Fruit fly (Drosophila melanogaster): ENCODE measurements around the gene CG13737.
A peak's percentile ranks its signal among the peaks of the same experiment; 100 is the strongest.

CG13737 gene

DNA sequence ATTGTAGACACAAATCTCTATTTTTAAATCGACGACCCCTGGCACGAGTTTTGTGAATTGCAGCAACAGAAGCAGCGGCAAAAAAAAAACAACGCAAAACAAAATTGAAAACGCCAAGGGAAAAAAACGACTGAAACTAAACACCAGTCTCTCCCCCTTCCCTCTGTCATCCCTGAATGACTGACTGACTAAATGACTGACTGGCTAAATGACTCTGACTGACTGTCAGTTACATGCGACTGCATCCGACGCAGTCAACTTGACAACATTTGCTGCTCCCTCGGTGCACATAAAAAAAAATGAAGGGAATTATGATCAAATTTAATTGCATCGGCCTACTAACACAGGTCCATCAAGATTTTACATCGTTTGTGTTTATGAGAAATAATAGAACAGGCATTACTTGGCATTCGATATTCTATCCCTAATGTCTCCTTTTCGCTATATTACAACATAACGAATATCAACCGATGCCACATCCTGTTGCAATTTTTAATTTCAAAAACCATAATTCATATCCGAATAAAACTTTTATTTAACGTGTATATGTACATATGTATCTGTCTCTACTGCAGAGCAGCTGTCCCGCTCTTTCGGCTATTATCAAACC, 38.9 kb downstream of the CG13737 start (continued):
- TF ChIP-seq Pdp1 (GFP tag; optimal IDR thresholded peaks at IDR 0.05) (peak in 1 of 2 experiments; percentile 27), CG10274 (GFP tag; optimal IDR thresholded peaks at IDR 0.05) (no peak), CG10267 (tag; optimal IDR thresholded peaks at IDR 0.05) (peak; percentile 23), fd96Cb (tag; optimal IDR thresholded peaks at IDR 0.05) (peak; percentile 62), esg (GFP tag; conservative IDR thresholded peaks at IDR 0.05) (peak; percentile 8; the same call in 1 of the 2 replicates), CG17359 (tag; optimal IDR thresholded peaks at IDR 0.05) (peak; percentile 52), CG10654 (GFP tag; optimal IDR thresholded peaks at IDR 0.05) (peak; percentile 2), bsh (GFP tag; optimal IDR thresholded peaks at IDR 0.05) (peak; percentile 14 to 50), ken (GFP tag; IDR thresholded peaks at IDR 0.05) (0 out of 3 replicates have a peak, but pooled peaks have one; percentile 5), Fer1 (GFP tag; optimal IDR thresholded peaks at IDR 0.05) (peak; percentile 3), CG1233 (GFP tag; optimal IDR thresholded peaks at IDR 0.05) (peak; percentile 14), chif (GFP tag; optimal IDR thresholded peaks at IDR 0.05) (peak in 1 of 2 experiments; percentile 6), psq (GFP tag; optimal IDR thresholded peaks at IDR 0.05) (no peak), run (tag; optimal IDR thresholded peaks at IDR 0.05) (peak; percentile 18), CG12769 (tag; optimal IDR thresholded peaks at IDR 0.05) (peak; percentile 4), Trl (optimal IDR thresholded peaks at IDR 0.05) (no peak), Trl (GFP tag; optimal IDR thresholded peaks at IDR 0.05) (peak; percentile 24), CG4730 (GFP tag; IDR thresholded peaks at IDR 0.05) (0 out of 2 replicates have a peak, but pooled peaks have one; percentile 9), pfk (GFP tag; optimal IDR thresholded peaks at IDR 0.05) (no peak), nau (GFP tag; optimal IDR thresholded peaks at IDR 0.05) (peak; percentile 10), CG4617 (GFP tag; optimal IDR thresholded peaks at IDR 0.05; ENCODE audit: borderline replicate concordance) (peak; percentile 2), dmrt99B (tag; optimal IDR thresholded peaks at IDR 0.05) (peak; percentile 83), CoRest (tag; optimal IDR thresholded peaks at IDR 0.05) (peak; percentile 19), Antp (GFP tag; optimal IDR thresholded peaks at IDR 0.05) (peak; percentile 46), Fer3 (tag; optimal IDR thresholded peaks at IDR 0.05) (peak; percentile 12), gcm (GFP tag; optimal IDR thresholded peaks at IDR 0.05) (peak; percentile 18), Eip74EF (GFP tag; optimal IDR thresholded peaks at IDR 0.05) (peak in 1 of 2 experiments; percentile 60), CG4820 (GFP tag; optimal IDR thresholded peaks at IDR 0.05) (no peak), HLH3B (GFP tag; IDR thresholded peaks at IDR 0.05) (peak; percentile 44), org-1 (GFP tag; optimal IDR thresholded peaks at IDR 0.05) (peak; percentile 52), p53 (GFP tag; optimal IDR thresholded peaks at IDR 0.05) (no peak), CG30403 (GFP tag; optimal IDR thresholded peaks at IDR 0.05) (peak; percentile 51), CG2199 (GFP tag; IDR thresholded peaks at IDR 0.05) (0 out of 3 replicates have a peak, but pooled peaks have one; percentile 23), CG7839 (tag; optimal IDR thresholded peaks at IDR 0.05) (peak; percentile 47), ttk (GFP tag; IDR thresholded peaks at IDR 0.05) (peak; percentile 38), Sox100B (GFP tag; optimal IDR thresholded peaks at IDR 0.05) (peak; percentile 68), kay (GFP tag; optimal IDR thresholded peaks at IDR 0.05) (no peak), tin (GFP tag; optimal IDR thresholded peaks at IDR 0.05) (peak; percentile 16), eyg (GFP tag; optimal IDR thresholded peaks at IDR 0.05) (no peak), CG31441 (GFP tag; IDR thresholded peaks at IDR 0.05) (peak; percentile 79), ap (GFP tag; IDR thresholded peaks at IDR 0.05) (0 out of 2 replicates have a peak, but pooled peaks have one; percentile 4), CG5180 (GFP tag; optimal IDR thresholded peaks at IDR 0.05) (peak; percentile 57), CG9727 (GFP tag; optimal IDR thresholded peaks at IDR 0.05) (peak; percentile 45), Atf6 (GFP tag; IDR thresholded peaks at IDR 0.05) (no peak), Ets65A (GFP tag) (peak; percentile 31), CG8924 (tag; optimal IDR thresholded peaks at IDR 0.05) (no peak), CG14441 (GFP tag; IDR thresholded peaks at IDR 0.05) (peak; percentile 35; the same call in 1 of the 2 replicates), CG15269 (tag; optimal IDR thresholded peaks at IDR 0.05) (peak; percentile 16), row (GFP tag; IDR thresholded peaks at IDR 0.05) (0 out of 3 replicates have a peak, but pooled peaks have one; percentile 25)
